Worm (Caenorhabditis elegans) whole organism, mixed stage, embryonic: ENCODE data around the gene T15H9.4.

Source experiments
- ces-1 ChIP-seq: fragments of 150-350 bp; optimal IDR thresholded peaks from 2 replicates; lab custom pipeline; 2014; ENCODE audit warnings: missing biosample characterization, missing genetic modification reagents, missing genetic modification characterization
- cnd-1 ChIP-seq: fragments of 200-800 bp; sonication (Bioruptor generic); optimal IDR thresholded peaks from 2 replicates; lab custom pipeline; 2018; ENCODE audit warnings: mild to moderate bottlenecking, missing genetic modification characterization, missing compliant biosample characterization
- elt-1 ChIP-seq: sonication (generic microtip); optimal IDR thresholded peaks from 2 replicates; lab custom pipeline; 2017; ENCODE audit warnings: missing genetic modification characterization, mild to moderate bottlenecking, missing compliant biosample characterization, antibody characterized with exemption, moderate library complexity, borderline replicate concordance; ENCODE audit not compliant: insufficient read depth
- ham-2 ChIP-seq: fragments of 200-800 bp; sonication (Bioruptor generic); optimal IDR thresholded peaks from 2 replicates; lab custom pipeline; 2018; ENCODE audit warnings: mild to moderate bottlenecking, missing genetic modification characterization, missing compliant biosample characterization
- lin-13 ChIP-seq: fragments of 150-350 bp; optimal IDR thresholded peaks from 2 replicates; lab custom pipeline; 2014; ENCODE audit warnings: missing biosample characterization, missing genetic modification characterization
- mep-1 ChIP-seq: fragments of 150-350 bp; optimal IDR thresholded peaks from 2 replicates; lab custom pipeline; 2017; ENCODE audit warnings: missing biosample characterization, missing genetic modification reagents, missing genetic modification characterization, inconsistent platforms
- nhr-12 ChIP-seq: fragments of 150-350 bp; optimal IDR thresholded peaks from 2 replicates; lab custom pipeline; 2014; ENCODE audit warnings: missing biosample characterization, missing genetic modification characterization
- nhr-237 ChIP-seq: fragments of 150-350 bp; optimal IDR thresholded peaks from 2 replicates; lab custom pipeline; 2014; ENCODE audit warnings: missing biosample characterization, missing genetic modification characterization
- pha-4 ChIP-seq: fragments of 150-350 bp; optimal IDR thresholded peaks from 2 replicates; lab custom pipeline; 2018; ENCODE audit warnings: missing biosample characterization, missing genetic modification reagents, missing genetic modification characterization
- snpc-4 ChIP-seq: fragments of 150-350 bp; optimal IDR thresholded peaks from 2 replicates; lab custom pipeline; 2014; ENCODE audit warnings: missing biosample characterization, missing genetic modification characterization
- unc-120 ChIP-seq: sonication (generic microtip); optimal IDR thresholded peaks from 2 replicates; lab custom pipeline; 2017; ENCODE audit warnings: missing genetic modification characterization, missing compliant biosample characterization; ENCODE audit not compliant: poor library complexity, severe bottlenecking
- unc-62 ChIP-seq: fragments of 150-350 bp; optimal IDR thresholded peaks from 2 replicates; lab custom pipeline; 2014; ENCODE audit warnings: missing biosample characterization, missing genetic modification reagents, missing genetic modification characterization
- zip-8 ChIP-seq: fragments of 150-350 bp; optimal IDR thresholded peaks from 2 replicates; lab custom pipeline; 2014; ENCODE audit warnings: missing biosample characterization, missing genetic modification characterization

- TF ChIP-seq nhr-12 (tag; lab: Kevin White, UChicago) (no peak), unc-62 (GFP tag; lab: Kevin White, UChicago) (no peak), unc-120 (tag; lab: Kevin White, UChicago) (no peak), mep-1 (tag; lab: Kevin White, UChicago) (no peak), pha-4 (tag; lab: Kevin White, UChicago) (no peak), nhr-237 (tag; lab: Kevin White, UChicago) (no peak), zip-8 (tag; lab: Kevin White, UChicago) (no peak), snpc-4 (tag; lab: Kevin White, UChicago) (no peak), ces-1 (GFP tag; lab: Kevin White, UChicago) (no peak), lin-13 (tag; lab: Kevin White, UChicago) (no peak), elt-1 (no peak), ham-2 (GFP tag; lab: Kevin White, UChicago) (no peak), cnd-1 (no peak)
Observed at ce11 chrII:9625930-9626329, 14.3 kb downstream of the T15H9.4 start.
